Fruit fly (Drosophila melanogaster) whole organism, embryonic: ENCODE measurements around the gene Kal1.

ENCODE experiments used
- Bteb2 ChIP-seq: fragments of 200-800 bp; sonication (Bioruptor generic); optimal IDR thresholded peaks from 2 replicates; lab custom pipeline; 2016; ENCODE audit warnings: missing biosample characterization, missing genetic modification characterization
- CG11456 ChIP-seq: fragments of 200-800 bp; sonication (Bioruptor generic); IDR thresholded peaks from 3 replicates; pipeline ENCODE4 v1.3.6; 2022; ENCODE audit warnings: missing biosample characterization, missing genetic modification characterization
- CG11560 ChIP-seq: fragments of 200-800 bp; sonication (Bioruptor generic); IDR thresholded peaks from 3 replicates; pipeline ENCODE4 v1.3.6; 2022; ENCODE audit warnings: missing biosample characterization, missing genetic modification characterization
- CG11696 ChIP-seq: fragments of 200-800 bp; sonication (Bioruptor generic); IDR thresholded peaks from 2 replicates; pipeline ENCODE4 v1.3.6; 2022; ENCODE audit warnings: missing biosample characterization, missing genetic modification characterization
- CG13287 ChIP-seq: fragments of 200-800 bp; sonication (Bioruptor generic); IDR thresholded peaks from 2 replicates; pipeline ENCODE4 v1.3.6; 2022; ENCODE audit warnings: missing biosample characterization, missing genetic modification characterization; ENCODE audit not compliant: partially characterized antibody
- CG13775 ChIP-seq: fragments of 200-800 bp; sonication (Bioruptor generic); optimal IDR thresholded peaks from 3 replicates; lab custom pipeline; 2017; ENCODE audit warnings: missing biosample characterization, mild to moderate bottlenecking, missing genetic modification characterization
- CG15011 ChIP-seq: fragments of 200-800 bp; sonication (Bioruptor generic); optimal IDR thresholded peaks from 3 replicates; lab custom pipeline; 2018; ENCODE audit warnings: missing biosample characterization, mild to moderate bottlenecking, missing genetic modification characterization
- CG16813 ChIP-seq: fragments of 200-800 bp; sonication (Bioruptor generic); IDR thresholded peaks from 3 replicates; pipeline ENCODE4 v1.3.6; 2022; ENCODE audit warnings: missing biosample characterization, missing genetic modification characterization; ENCODE audit not compliant: partially characterized antibody
- CG16863 ChIP-seq: fragments of 200-800 bp; sonication (Bioruptor generic); optimal IDR thresholded peaks from 3 replicates; lab custom pipeline; 2016; ENCODE audit warnings: missing biosample characterization, missing genetic modification characterization
- CG18476 ChIP-seq: fragments of 200-800 bp; sonication (Bioruptor generic); optimal IDR thresholded peaks from 2 replicates; lab custom pipeline; 2016; ENCODE audit warnings: missing biosample characterization, mild to moderate bottlenecking, missing genetic modification characterization
- CG18619 ChIP-seq: fragments of 200-800 bp; sonication (Bioruptor generic); optimal IDR thresholded peaks from 3 replicates; lab custom pipeline; 2017; ENCODE audit warnings: missing biosample characterization, mild to moderate bottlenecking, missing genetic modification characterization
- CG2712 ChIP-seq: fragments of 200-800 bp; optimal IDR thresholded peaks from 3 replicates; lab custom pipeline; 2019; ENCODE audit warnings: missing biosample characterization, mild to moderate bottlenecking, missing genetic modification characterization, moderate library complexity
- CG3726 ChIP-seq: fragments of 200-800 bp; sonication (Bioruptor generic); IDR thresholded peaks from 3 replicates; pipeline ENCODE4, ENCODE4 v1.3.6; 2022; ENCODE audit warnings: missing biosample characterization, missing genetic modification characterization
- CG4854 ChIP-seq: fragments of 200-800 bp; sonication (Bioruptor generic); optimal IDR thresholded peaks from 2 replicates; lab custom pipeline; 2016; ENCODE audit warnings: missing biosample characterization, missing genetic modification characterization, inconsistent platforms
- CG6683 ChIP-seq: fragments of 200-800 bp; sonication (Bioruptor generic); optimal IDR thresholded peaks from 2 replicates; lab custom pipeline; 2017; ENCODE audit warnings: missing biosample characterization, mild to moderate bottlenecking, missing genetic modification characterization, missing genetic modification reagents
- CG7271 ChIP-seq: fragments of 200-800 bp; sonication (Bioruptor generic); optimal IDR thresholded peaks from 2 replicates; lab custom pipeline; 2018; ENCODE audit warnings: missing biosample characterization, mild to moderate bottlenecking, missing genetic modification characterization, moderate library complexity
- CG7928 ChIP-seq: fragments of 200-800 bp; sonication (Bioruptor generic); optimal IDR thresholded peaks from 2 replicates; lab custom pipeline; 2017; ENCODE audit warnings: missing biosample characterization, mild to moderate bottlenecking, missing genetic modification characterization
- CG9932 ChIP-seq: fragments of 200-800 bp; sonication (Bioruptor generic); IDR thresholded peaks from 2 replicates; pipeline ENCODE4 v1.3.6; 2022; ENCODE audit warnings: missing biosample characterization, missing genetic modification characterization
- Dek ChIP-seq: fragments of 200-800 bp; sonication (Bioruptor generic); optimal IDR thresholded peaks from 3 replicates; lab custom pipeline; 2019; ENCODE audit warnings: missing biosample characterization, mild to moderate bottlenecking, missing genetic modification characterization, moderate library complexity
- Ets97D ChIP-seq: fragments of 200-800 bp; sonication (Bioruptor generic); optimal IDR thresholded peaks from 3 replicates; lab custom pipeline; 2016; ENCODE audit warnings: missing biosample characterization, missing genetic modification characterization
- Jarid2 ChIP-seq: fragments of 200-800 bp; sonication (Bioruptor generic); optimal IDR thresholded peaks from 3 replicates; lab custom pipeline; 2017; ENCODE audit warnings: mild to moderate bottlenecking, missing biosample characterization, missing genetic modification reagents, missing genetic modification characterization
- Lhr ChIP-seq: fragments of 200-800 bp; sonication (Bioruptor generic); optimal IDR thresholded peaks from 3 replicates; lab custom pipeline; 2017; ENCODE audit warnings: mild to moderate bottlenecking, missing biosample characterization, missing genetic modification reagents, missing genetic modification characterization
- Oli ChIP-seq: fragments of 200-800 bp; sonication (Bioruptor generic); optimal IDR thresholded peaks from 2 replicates; lab custom pipeline; 2018; ENCODE audit warnings: missing biosample characterization, mild to moderate bottlenecking, missing genetic modification characterization, moderate library complexity
- Opbp ChIP-seq: fragments of 200-800 bp; sonication (Bioruptor generic); IDR thresholded peaks from 3 replicates; pipeline ENCODE4 v1.3.6; 2022; ENCODE audit warnings: missing biosample characterization, missing genetic modification characterization; ENCODE audit not compliant: partially characterized antibody
- Pdp1 ChIP-seq, 2 experiments: fragments of 200-800 bp; sonication (Bioruptor generic); optimal IDR thresholded peaks; 3 replicates each; lab custom pipeline; 2016; ENCODE audit warnings: missing biosample characterization in 2 of 2, missing genetic modification characterization in 2 of 2, mild to moderate bottlenecking in 1 of 2, moderate library complexity in 1 of 2
- Vsx1 ChIP-seq: fragments of 200-800 bp; sonication (Bioruptor generic); optimal IDR thresholded peaks from 2 replicates; lab custom pipeline; 2017; ENCODE audit warnings: missing biosample characterization, mild to moderate bottlenecking, missing genetic modification characterization, missing genetic modification reagents
- Xrp1 ChIP-seq: fragments of 200-800 bp; sonication (Bioruptor generic); IDR thresholded peaks from 2 replicates; pipeline ENCODE4 v1.3.6; 2022; ENCODE audit warnings: missing biosample characterization, missing genetic modification characterization
- ara ChIP-seq: fragments of 200-800 bp; sonication (Bioruptor generic); IDR thresholded peaks from 2 replicates; pipeline ENCODE4 v1.3.6; 2022; ENCODE audit warnings: missing biosample characterization, missing genetic modification characterization
- da ChIP-seq: fragments of 200-800 bp; sonication (Bioruptor generic); optimal IDR thresholded peaks from 2 replicates; lab custom pipeline; 2016; ENCODE audit warnings: missing biosample characterization, missing genetic modification characterization
- dmrt11E ChIP-seq: fragments of 200-800 bp; sonication (Bioruptor generic); optimal IDR thresholded peaks from 3 replicates; lab custom pipeline; 2018; ENCODE audit warnings: missing biosample characterization, mild to moderate bottlenecking, missing genetic modification characterization, moderate library complexity
- en ChIP-seq: fragments of 200-800 bp; sonication (Bioruptor generic); optimal IDR thresholded peaks from 2 replicates; lab custom pipeline; 2016; ENCODE audit warnings: missing biosample characterization, missing genetic modification characterization
- eyg ChIP-seq: fragments of 200-800 bp; sonication (Bioruptor generic); optimal IDR thresholded peaks from 3 replicates; lab custom pipeline; 2016; ENCODE audit warnings: missing biosample characterization, missing genetic modification characterization
- ftz-f1 ChIP-seq: fragments of 200-800 bp; sonication (Bioruptor generic); optimal IDR thresholded peaks from 2 replicates; lab custom pipeline; 2016; ENCODE audit warnings: missing biosample characterization, missing genetic modification characterization
- gem ChIP-seq: fragments of 200-800 bp; sonication (Bioruptor generic); optimal IDR thresholded peaks from 2 replicates; lab custom pipeline; 2019; ENCODE audit warnings: missing biosample characterization, mild to moderate bottlenecking, missing genetic modification characterization, moderate library complexity
- ham ChIP-seq: fragments of 200-800 bp; sonication (Bioruptor generic); IDR thresholded peaks from 2 replicates; pipeline ENCODE4 v1.3.6; 2022; ENCODE audit warnings: missing biosample characterization, missing genetic modification characterization
- hbn ChIP-seq: fragments of 200-800 bp; sonication (Bioruptor generic); IDR thresholded peaks from 2 replicates; pipeline ENCODE4 v1.3.6; 2022; ENCODE audit warnings: missing biosample characterization, missing genetic modification characterization; ENCODE audit not compliant: partially characterized antibody
- her ChIP-seq: fragments of 200-800 bp; sonication (Bioruptor generic); optimal IDR thresholded peaks from 2 replicates; lab custom pipeline; 2016; ENCODE audit warnings: missing biosample characterization, missing genetic modification characterization
- lbe ChIP-seq: fragments of 200-800 bp; sonication (Bioruptor generic); optimal IDR thresholded peaks from 2 replicates; lab custom pipeline; 2016; ENCODE audit warnings: missing biosample characterization, mild to moderate bottlenecking, missing genetic modification characterization
- org-1 ChIP-seq: fragments of 200-800 bp; sonication (Bioruptor generic); optimal IDR thresholded peaks from 2 replicates; lab custom pipeline; 2017; ENCODE audit warnings: missing biosample characterization, missing genetic modification characterization
- otp ChIP-seq: fragments of 200-800 bp; sonication (Bioruptor generic); IDR thresholded peaks from 3 replicates; pipeline ENCODE4, ENCODE4 v1.3.6; 2022; ENCODE audit warnings: missing biosample characterization, missing genetic modification characterization
- pan ChIP-seq, 4 experiments: fragments of >200 bp in 3 of 4; fragments of 200-800 bp in 1 of 4; sonication (Bioruptor generic) in 1 of 4; optimal IDR thresholded peaks in 3 of 4; IDR thresholded peaks in 1 of 4; 2 replicates each; pipeline versions ENCODE4 v1.3.6 to Lab custom; 2017 to 2022; ENCODE audit warnings: missing biosample characterization in 2 of 4, missing genetic modification characterization in 2 of 4, mixed read lengths in 1 of 4
- phol ChIP-seq: fragments of 200-800 bp; sonication (Bioruptor generic); optimal IDR thresholded peaks from 3 replicates; lab custom pipeline; 2018; ENCODE audit warnings: missing biosample characterization, mild to moderate bottlenecking, missing genetic modification characterization, moderate library complexity
- pita ChIP-seq: fragments of 200-800 bp; sonication (Bioruptor generic); optimal IDR thresholded peaks from 2 replicates; lab custom pipeline; 2017; ENCODE audit warnings: missing biosample characterization, mild to moderate bottlenecking, missing genetic modification characterization
- pum ChIP-seq: fragments of 200-800 bp; sonication (Bioruptor generic); optimal IDR thresholded peaks from 2 replicates; lab custom pipeline; 2016; ENCODE audit warnings: missing biosample characterization, missing genetic modification characterization
- pzg ChIP-seq: fragments of 200-800 bp; sonication (Bioruptor generic); optimal IDR thresholded peaks from 3 replicates; lab custom pipeline; 2018; ENCODE audit warnings: missing biosample characterization, mild to moderate bottlenecking, missing genetic modification characterization, moderate library complexity
- sens ChIP-seq: fragments of 200-800 bp; sonication (Bioruptor generic); peaks from one replicate; lab custom pipeline; 2016; ENCODE audit warnings: missing biosample characterization, missing genetic modification characterization
- ssp ChIP-seq: fragments of 200-800 bp; sonication (Bioruptor generic); IDR thresholded peaks from 2 replicates; pipeline ENCODE4 v1.3.6; 2022; ENCODE audit warnings: missing biosample characterization, missing genetic modification characterization
- tll ChIP-seq, 2 experiments: fragments of 200-800 bp in 1 of 2; fragments of >200 bp in 1 of 2; sonication (Bioruptor generic) in 1 of 2; optimal IDR thresholded peaks; 2 replicates each; lab custom pipeline; 2017 to 2019; ENCODE audit warnings: missing biosample characterization in 2 of 2, missing genetic modification characterization in 2 of 2, mild to moderate bottlenecking in 1 of 2, moderate library complexity in 1 of 2

Gene Kal1

dm6 chr3R:24161173-24161811, 20.1 kb downstream of the Kal1 start, which contains the start of the genes Myo95E and TBC1d7 (continued):
- TF ChIP-seq org-1 (GFP tag; lab: Kevin White, UChicago) (peak; percentile 67), CG7928 (GFP tag; lab: Kevin White, UChicago) (peak; percentile 69), ara (peak; percentile 94), pum (GFP tag; lab: Kevin White, UChicago) (peak; percentile 56), Vsx1 (GFP tag; lab: Kevin White, UChicago) (no peak), CG13287 (GFP tag; lab: Robert Waterston, UW) (peak; percentile 82), pita (GFP tag; lab: Kevin White, UChicago) (no peak), CG16863 (GFP tag; lab: Kevin White, UChicago) (peak; percentile 6), CG2712 (tag; lab: Kevin White, UChicago) (peak; percentile 94), CG6683 (GFP tag; lab: Kevin White, UChicago) (peak; percentile 58), her (GFP tag; lab: Kevin White, UChicago) (no peak), Xrp1 (peak; percentile 96), Oli (tag; lab: Kevin White, UChicago) (peak; percentile 83), ham (GFP tag; lab: Robert Waterston, UW) (no peak), hbn (GFP tag; lab: Robert Waterston, UW) (peak; percentile 64), CG3726 (GFP tag; lab: Robert Waterston, UW) (peak; percentile 89), da (GFP tag; lab: Kevin White, UChicago) (no peak), CG11456 (GFP tag; lab: Robert Waterston, UW) (peak; percentile 87), en (no peak), phol (tag; lab: Kevin White, UChicago) (peak; percentile 92), Jarid2 (GFP tag; lab: Kevin White, UChicago) (no peak), Ets97D (GFP tag; lab: Kevin White, UChicago) (peak; percentile 47), Dek (tag; lab: Kevin White, UChicago) (peak; percentile 90), CG9932 (GFP tag; lab: Robert Waterston, UW) (peak; percentile 97), CG13775 (GFP tag; lab: Kevin White, UChicago) (peak; percentile 88), ftz-f1 (GFP tag; lab: Kevin White, UChicago) (no peak), CG15011 (GFP tag; lab: Kevin White, UChicago) (no peak), pan (optimal IDR thresholded peaks at IDR 0.05; lab: Kevin White, UChicago) (peak in 1 of 2 experiments; percentile 36), pan (GFP tag; optimal IDR thresholded peaks at IDR 0.05 in 1 of 2, IDR thresholded peaks at IDR 0.05 in 1 of 2) (peak in 1 of 2 experiments; percentile 96), gem (tag; lab: Kevin White, UChicago) (peak; percentile 95), CG18476 (GFP tag; lab: Kevin White, UChicago) (peak; percentile 81), CG4854 (GFP tag; lab: Kevin White, UChicago) (peak; percentile 68), CG11696 (GFP tag; lab: Robert Waterston, UW) (peak; percentile 72), eyg (GFP tag; lab: Kevin White, UChicago) (no peak), otp (GFP tag; lab: Robert Waterston, UW) (peak; percentile 85), CG18619 (GFP tag; lab: Kevin White, UChicago) (peak; percentile 77), pzg (GFP tag; lab: Kevin White, UChicago) (peak; percentile 50), lbe (GFP tag; lab: Kevin White, UChicago) (peak; percentile 86), Bteb2 (GFP tag; lab: Kevin White, UChicago) (no peak), CG7271 (tag; lab: Kevin White, UChicago) (peak; percentile 60), tll (GFP tag; optimal IDR thresholded peaks at IDR 0.05; lab: Kevin White, UChicago) (no peak), Lhr (GFP tag; lab: Kevin White, UChicago) (no peak), sens (peak; percentile 88), ssp (peak; percentile 87), dmrt11E (tag; lab: Kevin White, UChicago) (peak; percentile 87), Pdp1 (GFP tag; optimal IDR thresholded peaks at IDR 0.05; lab: Kevin White, UChicago) (peak; percentile 46 to 60), CG16813 (peak; percentile 75), Opbp (GFP tag; lab: Robert Waterston, UW) (peak; percentile 37; the same call in 1 of the 3 replicates), CG11560 (tag; lab: Robert Waterston, UW) (peak; percentile 81)
